Fruit fly (Drosophila melanogaster): Measurements from ENCODE around the gene CG11714.

The CG11714 gene

DNA sequence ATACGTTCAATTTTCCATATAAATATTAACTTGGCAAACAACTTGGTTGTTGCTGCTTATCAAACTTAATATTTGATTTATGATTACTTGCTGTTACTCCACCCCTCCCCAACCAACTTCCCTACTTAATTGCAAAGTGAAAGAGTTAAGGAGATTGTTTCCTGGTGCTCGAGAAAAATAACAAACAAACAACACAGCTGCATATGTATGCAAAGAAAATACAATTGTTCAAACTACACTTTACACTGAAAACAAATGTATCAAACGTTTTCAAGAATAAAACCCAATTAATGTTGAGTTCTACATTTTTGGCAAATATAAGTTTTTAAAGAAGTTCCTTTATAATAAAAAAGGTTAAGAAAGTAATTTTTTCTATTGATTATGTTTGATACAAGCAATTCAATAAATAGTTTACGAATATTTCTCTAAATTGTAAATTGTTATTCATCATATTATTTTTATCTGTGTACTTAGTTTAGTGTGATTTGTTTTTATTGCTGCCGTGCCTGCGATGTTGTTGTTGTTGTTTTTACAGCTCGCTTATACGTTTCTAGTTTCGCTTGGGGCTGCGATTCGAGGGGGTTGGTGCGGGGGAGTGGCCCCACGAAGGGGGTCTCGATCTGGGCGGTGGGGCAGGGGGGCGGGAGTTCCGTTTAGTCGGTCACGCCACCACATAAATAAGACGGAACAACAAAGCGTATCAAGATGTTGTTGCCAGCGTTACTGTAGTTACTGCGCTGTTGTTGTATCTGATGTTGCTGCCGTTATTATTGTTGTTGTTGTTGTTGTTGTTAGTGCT is 33.3 kb upstream of the CG11714 start (continued):
- TF ChIP-seq Atf-2 (GFP tag; optimal IDR thresholded peaks at IDR 0.05) (peak; percentile 24), ewg (GFP tag; optimal IDR thresholded peaks at IDR 0.05) (peak; percentile 62), bsh (GFP tag; optimal IDR thresholded peaks at IDR 0.05) (peak in 1 of 2 experiments; percentile 89), sob (GFP tag; IDR thresholded peaks at IDR 0.05) (peak; percentile 28; the same call in 1 of the 2 replicates), CG6689 (GFP tag; IDR thresholded peaks at IDR 0.05) (peak; percentile 46; the same call in 1 of the 2 replicates), jumu (GFP tag; optimal IDR thresholded peaks at IDR 0.05) (no peak), CG2875 (GFP tag; optimal IDR thresholded peaks at IDR 0.05) (peak; percentile 61), zf30C (GFP tag; optimal IDR thresholded peaks at IDR 0.05) (peak; percentile 65), CG2129 (GFP tag; IDR thresholded peaks at IDR 0.05; ENCODE audit: partially characterized antibody) (no peak), trem (tag; optimal IDR thresholded peaks at IDR 0.05) (peak; percentile 74), CG7839 (tag; optimal IDR thresholded peaks at IDR 0.05) (peak; percentile 88), CG4854 (GFP tag; optimal IDR thresholded peaks at IDR 0.05) (peak; percentile 32), Eip74EF (GFP tag; optimal IDR thresholded peaks at IDR 0.05) (peak in 1 of 2 experiments; percentile 87), Spps (tag; optimal IDR thresholded peaks at IDR 0.05) (peak; percentile 46), CG11695 (GFP tag; IDR thresholded peaks at IDR 0.05) (peak; percentile 80), CG6854 (GFP tag; optimal IDR thresholded peaks at IDR 0.05) (peak; percentile 49), sug (tag; optimal IDR thresholded peaks at IDR 0.05) (peak; percentile 76), D19A (tag; optimal IDR thresholded peaks at IDR 0.05) (peak; percentile 78), CG42726 (GFP tag; IDR thresholded peaks at IDR 0.05; ENCODE audit: partially characterized antibody) (no peak), Opbp (GFP tag; IDR thresholded peaks at IDR 0.05; ENCODE audit: partially characterized antibody) (0 out of 3 replicates have a peak, but pooled peaks have one; percentile 24), Atf3 (GFP tag; optimal IDR thresholded peaks at IDR 0.05) (peak; percentile 49), CG10959 (GFP tag; IDR thresholded peaks at IDR 0.05) (no peak), danr (GFP tag; IDR thresholded peaks at IDR 0.05) (no peak), sd (tag; optimal IDR thresholded peaks at IDR 0.05) (peak; percentile 45), Atf6 (GFP tag; IDR thresholded peaks at IDR 0.05) (peak; percentile 65), HmgZ (tag; optimal IDR thresholded peaks at IDR 0.05) (peak; percentile 65), Hey (tag; optimal IDR thresholded peaks at IDR 0.05) (peak; percentile 35), chn (GFP tag; optimal IDR thresholded peaks at IDR 0.05) (peak; percentile 23), CG1233 (GFP tag; optimal IDR thresholded peaks at IDR 0.05) (peak; percentile 68), sim (GFP tag; IDR thresholded peaks at IDR 0.05) (no peak), CTCF (GFP tag; optimal IDR thresholded peaks at IDR 0.05) (peak; percentile 2), Sry-δ (GFP tag; optimal IDR thresholded peaks at IDR 0.05) (peak; percentile 18), CG6254 (GFP tag; optimal IDR thresholded peaks at IDR 0.05) (no peak), salm (tag; optimal IDR thresholded peaks at IDR 0.05) (peak; percentile 44), CG17568 (GFP tag; optimal IDR thresholded peaks at IDR 0.05) (peak; percentile 49), ERR (GFP tag; optimal IDR thresholded peaks at IDR 0.05) (peak; percentile 24), ttk (GFP tag; IDR thresholded peaks at IDR 0.05) (peak; percentile 46; the same call in 1 of the 2 replicates), cwo (GFP tag; optimal IDR thresholded peaks at IDR 0.05) (peak; percentile 49), CG13894 (tag; optimal IDR thresholded peaks at IDR 0.05) (peak; percentile 59), CG11093 (GFP tag; IDR thresholded peaks at IDR 0.05) (0 out of 3 replicates have a peak, but pooled peaks have one; percentile 40), CG14050 (GFP tag; IDR thresholded peaks at IDR 0.05) (0 out of 3 replicates have a peak, but pooled peaks have one; percentile 29), Sox102F (GFP tag; optimal IDR thresholded peaks at IDR 0.05) (peak; percentile 91), dpn (GFP tag; optimal IDR thresholded peaks at IDR 0.05) (peak; percentile 44 to 59), pho (GFP tag; optimal IDR thresholded peaks at IDR 0.05) (peak; percentile 55), Side (GFP tag; optimal IDR thresholded peaks at IDR 0.05) (peak; percentile 20), CG13775 (GFP tag; optimal IDR thresholded peaks at IDR 0.05) (peak; percentile 34), bcd (GFP tag; optimal IDR thresholded peaks at IDR 0.05) (peak; percentile 58), slp2 (GFP tag; optimal IDR thresholded peaks at IDR 0.05) (peak; percentile 25)
